Fruit fly (Drosophila melanogaster) whole organism: ENCODE data around the gene side-III.

Source experiments
- Dll ChIP-seq: fragments of >200 bp; optimal IDR thresholded peaks from 2 replicates; lab custom pipeline; 2017
- EcR ChIP-seq, 2 experiments: fragments of >200 bp; optimal IDR thresholded peaks; 2 replicates each; lab custom pipeline; 2017; ENCODE audit warnings: missing biosample characterization in 2 of 2, missing genetic modification characterization in 2 of 2, missing genetic modification reagents in 2 of 2
- psq ChIP-seq: fragments of >200 bp; optimal IDR thresholded peaks from 2 replicates; lab custom pipeline; 2017
- usp ChIP-seq: fragments of >200 bp; optimal IDR thresholded peaks from 2 replicates; lab custom pipeline; 2017; ENCODE audit warnings: missing biosample characterization, missing genetic modification characterization, mixed read lengths

dm6 chr3R:5836536-5836935 lies 122.8 kb downstream of the side-III start:
- TF ChIP-seq usp (GFP tag; lab: Kevin White, UChicago) (no peak), Dll (lab: Kevin White, UChicago) (no peak), psq (no peak), EcR (GFP tag; optimal IDR thresholded peaks at IDR 0.05; lab: Kevin White, UChicago) (no peak)
